Fruit fly (Drosophila melanogaster) whole organism, prepupa: ENCODE data around the gene CG18171.

Source experiments
- Blimp-1 ChIP-seq: fragments of 200-800 bp; sonication (Bioruptor generic); optimal IDR thresholded peaks from 3 replicates; lab custom pipeline; 2017; ENCODE audit warnings: missing biosample characterization, missing genetic modification characterization, mild to moderate bottlenecking, moderate library complexity, missing genetic modification reagents
- CG10631 ChIP-seq: fragments of 200-800 bp; sonication (Bioruptor generic); optimal IDR thresholded peaks from 2 replicates; lab custom pipeline; 2016; ENCODE audit warnings: missing biosample characterization, missing genetic modification characterization
- CG10669 ChIP-seq: fragments of 200-800 bp; sonication (Bioruptor generic); optimal IDR thresholded peaks from 3 replicates; lab custom pipeline; 2018; ENCODE audit warnings: missing biosample characterization, mild to moderate bottlenecking, missing genetic modification characterization, moderate library complexity
- CG11294 ChIP-seq: fragments of 200-800 bp; sonication (Bioruptor generic); IDR thresholded peaks from 2 replicates; pipeline ENCODE4 v1.3.6; 2022; ENCODE audit warnings: missing biosample characterization, missing genetic modification characterization
- CG11762 ChIP-seq: fragments of 200-800 bp; sonication (Bioruptor generic); optimal IDR thresholded peaks from 3 replicates; lab custom pipeline; 2016; ENCODE audit warnings: missing biosample characterization, missing genetic modification characterization; ENCODE audit not compliant: insufficient read depth
- CG11902 ChIP-seq: fragments of 200-800 bp; sonication (Bioruptor generic); optimal IDR thresholded peaks from 3 replicates; lab custom pipeline; 2016; ENCODE audit warnings: missing biosample characterization, missing genetic modification characterization
- CG1621 ChIP-seq: fragments of 200-800 bp; sonication (Bioruptor generic); optimal IDR thresholded peaks from 3 replicates; lab custom pipeline; 2018; ENCODE audit warnings: missing biosample characterization, mild to moderate bottlenecking, missing genetic modification characterization
- CG16779 ChIP-seq: fragments of 200-800 bp; sonication (Bioruptor generic); optimal IDR thresholded peaks from 3 replicates; lab custom pipeline; 2017; ENCODE audit warnings: missing biosample characterization, mild to moderate bottlenecking, missing genetic modification characterization
- CG3032 ChIP-seq: fragments of 200-800 bp; optimal IDR thresholded peaks from 2 replicates; lab custom pipeline; 2019; ENCODE audit warnings: missing biosample characterization, mild to moderate bottlenecking, missing genetic modification characterization, moderate library complexity
- CG32006 ChIP-seq: fragments of 200-800 bp; sonication (Bioruptor generic); optimal IDR thresholded peaks from 3 replicates; lab custom pipeline; 2017; ENCODE audit warnings: missing biosample characterization, mild to moderate bottlenecking, missing genetic modification characterization
- CG34406 ChIP-seq: fragments of 200-800 bp; sonication (Bioruptor generic); optimal IDR thresholded peaks from 3 replicates; lab custom pipeline; 2016; ENCODE audit warnings: missing biosample characterization, missing genetic modification characterization
- CG3919 ChIP-seq: fragments of 200-800 bp; sonication (Bioruptor generic); optimal IDR thresholded peaks from 3 replicates; lab custom pipeline; 2016; ENCODE audit warnings: missing biosample characterization, missing genetic modification characterization
- CG4318 ChIP-seq: fragments of 200-800 bp; sonication (Bioruptor generic); optimal IDR thresholded peaks from 3 replicates; lab custom pipeline; 2017; ENCODE audit warnings: missing biosample characterization, mild to moderate bottlenecking, missing genetic modification characterization
- CG6163 ChIP-seq: fragments of 200-800 bp; sonication (Bioruptor generic); IDR thresholded peaks from 3 replicates; pipeline ENCODE4 v1.3.6; 2022; ENCODE audit warnings: missing biosample characterization, missing genetic modification characterization
- CG6792 ChIP-seq: fragments of 200-800 bp; sonication (Bioruptor generic); optimal IDR thresholded peaks from 3 replicates; lab custom pipeline; 2016; ENCODE audit warnings: missing biosample characterization, missing genetic modification characterization
- CG6808 ChIP-seq: fragments of 200-800 bp; sonication (Bioruptor generic); optimal IDR thresholded peaks from 3 replicates; lab custom pipeline; 2017; ENCODE audit warnings: missing biosample characterization, missing genetic modification characterization, mild to moderate bottlenecking, moderate library complexity, missing genetic modification reagents
- CG8119 ChIP-seq: fragments of 200-800 bp; sonication (Bioruptor generic); IDR thresholded peaks from 3 replicates; pipeline ENCODE4 v1.3.6; 2022; ENCODE audit warnings: missing biosample characterization, missing genetic modification characterization
- CG8319 ChIP-seq: fragments of 200-800 bp; sonication (Bioruptor generic); optimal IDR thresholded peaks from 3 replicates; lab custom pipeline; 2016; ENCODE audit warnings: missing biosample characterization, missing genetic modification characterization
- CG8632 ChIP-seq: fragments of 200-800 bp; sonication (Bioruptor generic); optimal IDR thresholded peaks from 3 replicates; lab custom pipeline; 2016; ENCODE audit warnings: missing biosample characterization, missing genetic modification characterization
- CG9139 ChIP-seq: fragments of 200-800 bp; sonication (Bioruptor generic); optimal IDR thresholded peaks from 3 replicates; lab custom pipeline; 2017; ENCODE audit warnings: missing biosample characterization, mild to moderate bottlenecking, missing genetic modification characterization
- Eip75B ChIP-seq: fragments of 200-800 bp; sonication (Bioruptor generic); optimal IDR thresholded peaks from 3 replicates; lab custom pipeline; 2016; ENCODE audit warnings: missing biosample characterization, missing genetic modification characterization
- Eip78C ChIP-seq: fragments of 200-800 bp; sonication (Bioruptor generic); peaks from one replicate; lab custom pipeline; 2016; ENCODE audit warnings: missing biosample characterization, missing genetic modification characterization
- Eip93F ChIP-seq: fragments of 200-800 bp; sonication (Bioruptor generic); optimal IDR thresholded peaks from 2 replicates; lab custom pipeline; 2016; ENCODE audit warnings: missing biosample characterization, mild to moderate bottlenecking, missing genetic modification characterization
- Ets96B ChIP-seq: fragments of 200-800 bp; optimal IDR thresholded peaks from 2 replicates; lab custom pipeline; 2019; ENCODE audit warnings: missing biosample characterization, mild to moderate bottlenecking, missing genetic modification characterization, moderate library complexity
- Gug ChIP-seq: fragments of 200-800 bp; sonication (Bioruptor generic); IDR thresholded peaks from 2 replicates; pipeline ENCODE4 v1.3.6; 2022; ENCODE audit warnings: missing biosample characterization, missing genetic modification characterization
- Hr38 ChIP-seq: sonication (Bioruptor generic); optimal IDR thresholded peaks from 2 replicates; lab custom pipeline; 2016; ENCODE audit warnings: missing biosample characterization, missing genetic modification characterization
- Hr39 ChIP-seq: fragments of 200-800 bp; sonication (Bioruptor generic); optimal IDR thresholded peaks from 2 replicates; lab custom pipeline; 2016; ENCODE audit warnings: missing biosample characterization, missing genetic modification characterization
- Hr4 ChIP-seq: fragments of 200-800 bp; sonication (Bioruptor generic); optimal IDR thresholded peaks from 3 replicates; lab custom pipeline; 2016; ENCODE audit warnings: missing biosample characterization, missing genetic modification characterization
- Met ChIP-seq: fragments of 200-800 bp; sonication (Bioruptor generic); optimal IDR thresholded peaks from 3 replicates; lab custom pipeline; 2016; ENCODE audit warnings: missing biosample characterization, missing genetic modification characterization
- Sox102F ChIP-seq: fragments of 200-800 bp; sonication (Bioruptor generic); optimal IDR thresholded peaks from 2 replicates; lab custom pipeline; 2016; ENCODE audit warnings: missing biosample characterization, mild to moderate bottlenecking, missing genetic modification characterization
- Sox14 ChIP-seq: fragments of 200-800 bp; sonication (Bioruptor generic); optimal IDR thresholded peaks from 3 replicates; lab custom pipeline; 2016; ENCODE audit warnings: missing biosample characterization, missing genetic modification characterization
- Sox15 ChIP-seq: fragments of 200-800 bp; sonication (Bioruptor generic); optimal IDR thresholded peaks from 3 replicates; lab custom pipeline; 2016; ENCODE audit warnings: missing biosample characterization, missing genetic modification characterization
- acj6 ChIP-seq: fragments of 200-800 bp; sonication (Bioruptor generic); optimal IDR thresholded peaks from 3 replicates; lab custom pipeline; 2016; ENCODE audit warnings: missing biosample characterization, missing genetic modification characterization
- cyc ChIP-seq: fragments of 200-800 bp; sonication (Bioruptor generic); optimal IDR thresholded peaks from 3 replicates; lab custom pipeline; 2016; ENCODE audit warnings: missing biosample characterization, missing genetic modification characterization
- dac ChIP-seq: fragments of 200-800 bp; sonication (Bioruptor generic); optimal IDR thresholded peaks from 2 replicates; lab custom pipeline; 2017; ENCODE audit warnings: missing biosample characterization, mild to moderate bottlenecking, missing genetic modification characterization
- dsx ChIP-seq: fragments of 200-800 bp; optimal IDR thresholded peaks from 3 replicates; lab custom pipeline; 2019; ENCODE audit warnings: missing biosample characterization, mild to moderate bottlenecking, missing genetic modification characterization, moderate library complexity; ENCODE audit not compliant: poor library complexity, severe bottlenecking
- eg ChIP-seq: fragments of 200-800 bp; sonication (Bioruptor generic); IDR thresholded peaks from 3 replicates; pipeline ENCODE4 v1.3.6; 2022; ENCODE audit warnings: missing biosample characterization, missing genetic modification characterization
- fd85E ChIP-seq: fragments of 200-800 bp; sonication (Bioruptor generic); optimal IDR thresholded peaks from 3 replicates; lab custom pipeline; 2016; ENCODE audit warnings: missing biosample characterization, missing genetic modification characterization
- fkh ChIP-seq: fragments of 200-800 bp; sonication (Bioruptor generic); optimal IDR thresholded peaks from 3 replicates; lab custom pipeline; 2017; ENCODE audit warnings: missing biosample characterization, mild to moderate bottlenecking, missing genetic modification characterization, moderate library complexity
- lz ChIP-seq: fragments of 200-800 bp; sonication (Bioruptor generic); optimal IDR thresholded peaks from 3 replicates; lab custom pipeline; 2016; ENCODE audit warnings: missing biosample characterization, missing genetic modification characterization
- net ChIP-seq: fragments of 200-800 bp; sonication (Bioruptor generic); optimal IDR thresholded peaks from 3 replicates; lab custom pipeline; 2016; ENCODE audit warnings: missing biosample characterization, missing genetic modification characterization
- salr ChIP-seq, 2 experiments: fragments of 200-800 bp; sonication (Bioruptor generic); optimal IDR thresholded peaks; 3 replicates each; lab custom pipeline; 2016 to 2018; ENCODE audit warnings: missing biosample characterization in 2 of 2, missing genetic modification characterization in 2 of 2, mild to moderate bottlenecking in 1 of 2
- ss ChIP-seq, 2 experiments: fragments of 200-800 bp; sonication (Bioruptor generic); optimal IDR thresholded peaks; 2 replicates in 1 of 2; 3 replicates in 1 of 2; lab custom pipeline; 2017 to 2018; ENCODE audit warnings: mild to moderate bottlenecking in 2 of 2, missing biosample characterization in 2 of 2, missing genetic modification characterization in 2 of 2, moderate library complexity in 1 of 2
- svp ChIP-seq: fragments of 200-800 bp; sonication (Bioruptor generic); peaks from one replicate; lab custom pipeline; 2016; ENCODE audit warnings: missing biosample characterization, missing genetic modification characterization
- topi ChIP-seq: fragments of 200-800 bp; sonication (Bioruptor generic); optimal IDR thresholded peaks from 3 replicates; lab custom pipeline; 2016; ENCODE audit warnings: missing biosample characterization, missing genetic modification characterization
- vri ChIP-seq: fragments of 200-800 bp; sonication (Bioruptor generic); optimal IDR thresholded peaks from 3 replicates; lab custom pipeline; 2016; ENCODE audit warnings: missing biosample characterization, mild to moderate bottlenecking, missing genetic modification characterization

CG18171 gene

dm6 chr3L:1710562-1710961, 12.4 kb downstream of the CG18171 start (continued):
- no peak for TF ChIP-seq fkh (GFP tag; lab: Kevin White, UChicago)
- TF ChIP-seq net (GFP tag; lab: Kevin White, UChicago): no peak
- TF ChIP-seq ss (GFP tag; optimal IDR thresholded peaks at IDR 0.05; lab: Kevin White, UChicago): no peak
- peak; percentile 28 for TF ChIP-seq Met (GFP tag; lab: Kevin White, UChicago)
- TF ChIP-seq CG9139 (GFP tag; lab: Kevin White, UChicago): no peak

- TF ChIP-seq Hr38 (no peak), CG11294 (no peak), Sox102F (GFP tag; lab: Kevin White, UChicago) (no peak), CG1621 (tag; lab: Kevin White, UChicago) (no peak), dsx (GFP tag; lab: Kevin White, UChicago) (no peak), CG9139 (GFP tag; lab: Kevin White, UChicago) (no peak), eg (GFP tag; lab: Robert Waterston, UW) (no peak)
Observed at dm6 chr3L:1709161-1709560, 13.8 kb downstream of the CG18171 start.

- TF ChIP-seq Hr38 (no peak), CG4318 (peak; percentile 35), CG10669 (peak; percentile 67), CG34406 (GFP tag; lab: Kevin White, UChicago) (peak; percentile 60), Eip75B (peak; percentile 65), CG11902 (GFP tag; lab: Kevin White, UChicago) (peak; percentile 40), CG16779 (tag; lab: Kevin White, UChicago) (peak; percentile 16), CG8632 (GFP tag; lab: Kevin White, UChicago) (peak; percentile 56), CG3032 (tag; lab: Kevin White, UChicago) (peak; percentile 54), Sox102F (GFP tag; lab: Kevin White, UChicago) (peak; percentile 64), Blimp-1 (GFP tag; lab: Kevin White, UChicago) (no peak), CG6792 (GFP tag; lab: Kevin White, UChicago) (peak; percentile 67), dac (GFP tag; lab: Kevin White, UChicago) (peak; percentile 25), CG3919 (GFP tag; lab: Kevin White, UChicago) (peak; percentile 72), Gug (GFP tag; lab: Robert Waterston, UW) (peak; percentile 62), Sox15 (peak; percentile 37), CG6808 (GFP tag; lab: Kevin White, UChicago) (peak; percentile 62), eg (GFP tag; lab: Robert Waterston, UW) (peak; percentile 84), salr (GFP tag; optimal IDR thresholded peaks at IDR 0.05; lab: Kevin White, UChicago) (peak; percentile 34 to 55), CG11762 (GFP tag; lab: Kevin White, UChicago) (no peak), Met (GFP tag; lab: Kevin White, UChicago) (peak; percentile 67), Hr39 (GFP tag; lab: Kevin White, UChicago) (peak; percentile 68), Ets96B (tag; lab: Kevin White, UChicago) (peak; percentile 53), Eip78C (peak; percentile 90), Hr4 (GFP tag; lab: Kevin White, UChicago) (peak; percentile 82), Eip93F (no peak), fd85E (no peak), topi (GFP tag; lab: Kevin White, UChicago) (peak; percentile 53), CG8119 (GFP tag; lab: Robert Waterston, UW) (peak; percentile 82), svp (GFP tag; lab: Kevin White, UChicago) (peak; percentile 82), acj6 (GFP tag; lab: Kevin White, UChicago) (peak; percentile 65), CG8319 (GFP tag; lab: Kevin White, UChicago) (peak; percentile 5), vri (GFP tag; lab: Kevin White, UChicago) (peak; percentile 28), CG32006 (GFP tag; lab: Kevin White, UChicago) (peak; percentile 79), CG1621 (tag; lab: Kevin White, UChicago) (peak; percentile 64), lz (GFP tag; lab: Kevin White, UChicago) (peak; percentile 60), Sox14 (peak; percentile 68), CG10631 (GFP tag; lab: Kevin White, UChicago) (peak; percentile 72), fkh (GFP tag; lab: Kevin White, UChicago) (no peak), CG6163 (GFP tag; lab: Robert Waterston, UW) (peak; percentile 83), cyc (GFP tag; lab: Kevin White, UChicago) (peak; percentile 62)
Observed at dm6 chr3L:1702367-1702927, 20.5 kb downstream of the CG18171 start, which contains the start of gene CG13931. CG13931 (minus strand) TSS chr3L:1702407.
